Worm (Caenorhabditis elegans) whole organism, midembryonic: ENCODE results near the gene F09C12.8.

Experiments
- cog-1 ChIP-seq: sonication (generic microtip); optimal IDR thresholded peaks from 2 replicates; lab custom pipeline; 2016; ENCODE audit warnings: missing genetic modification characterization, missing compliant biosample characterization
- flt-1 ChIP-seq: fragments of 200-800 bp; sonication (Bioruptor generic); IDR thresholded peaks from 2 replicates; pipeline ENCODE4 v1.3.6; 2022; ENCODE audit warnings: missing genetic modification characterization, missing compliant biosample characterization
- ref-1 ChIP-seq: fragments of 200-800 bp; sonication (Bioruptor generic); conservative IDR thresholded peaks from 2 replicates; pipeline ENCODE4 v1.3.6; 2022; ENCODE audit warnings: missing genetic modification reagents, missing genetic modification characterization, missing compliant biosample characterization
- tab-1 ChIP-seq: fragments of 200-800 bp; sonication (Bioruptor generic); IDR thresholded peaks from 2 replicates; pipeline ENCODE4 v1.3.6; 2022; ENCODE audit warnings: missing genetic modification characterization, missing compliant biosample characterization

ce11 chrII:5092362-5093281 lies 19.6 kb upstream of the F09C12.8 start, which contains the start of gene C04G6.2:
- TF ChIP-seq tab-1 (GFP tag; lab: Robert Waterston, UW) (no peak), cog-1 (peak; percentile 82), ref-1 (no peak), flt-1 (GFP tag; lab: Robert Waterston, UW) (no peak)
